Worm (Caenorhabditis elegans): ENCODE data around the gene F56H9.8.

Gene F56H9.8

DNA sequence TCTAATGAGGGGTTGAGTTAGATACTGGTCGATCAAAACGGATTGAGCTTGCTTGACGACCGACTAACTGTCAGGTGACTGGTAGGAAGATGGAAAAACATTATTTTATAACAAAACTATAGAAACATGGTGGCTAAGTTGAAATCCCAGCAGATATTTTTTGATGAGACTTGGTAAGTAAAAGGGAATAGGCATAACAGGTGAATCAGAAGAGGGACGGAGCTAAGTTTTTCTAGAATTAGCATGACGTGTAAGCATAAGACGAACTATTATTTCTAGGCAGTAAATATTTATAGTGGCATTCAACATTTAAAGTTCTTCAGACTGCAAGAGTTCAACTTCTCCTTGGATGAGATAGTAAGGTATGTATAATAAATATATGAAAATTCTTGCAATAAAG, at the start of gene F56H9.8:
F56H9.8 (plus strand) TSS at position 301 of the 400 bp plus-strand sequence.
- no peak for TF ChIP-seq pros-1 (tag; optimal IDR thresholded peaks at IDR 0.05)
- no peak for TF ChIP-seq fkh-10 (GFP tag; optimal IDR thresholded peaks at IDR 0.05)
- no peak for TF ChIP-seq pqm-1 (tag; optimal IDR thresholded peaks at IDR 0.05)
- TF ChIP-seq madf-2 (tag; optimal IDR thresholded peaks at IDR 0.05): no peak
- TF ChIP-seq unc-3 (GFP tag; conservative IDR thresholded peaks at IDR 0.05): no peak
- no peak for TF ChIP-seq unc-3 (tag; optimal IDR thresholded peaks at IDR 0.05)

DNA sequence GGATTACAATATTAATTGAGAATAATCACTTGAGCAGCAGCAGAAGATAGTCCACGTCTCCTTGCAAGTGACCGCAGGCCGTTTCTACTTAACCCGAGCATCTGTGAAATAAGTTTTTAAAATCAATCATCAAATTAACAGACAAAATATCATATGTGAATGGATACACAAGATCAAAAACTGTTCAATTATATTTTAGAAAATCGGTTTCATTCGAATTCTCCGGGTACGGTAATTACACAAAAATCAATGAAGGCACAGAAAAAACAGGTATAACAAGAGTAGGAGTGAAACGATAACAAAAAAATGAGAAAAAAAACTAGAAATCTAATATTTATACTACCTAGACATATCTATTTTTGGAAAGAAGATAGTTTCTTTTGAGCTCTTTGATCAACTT, 48.4 kb upstream of the F56H9.8 start, which contains the start of gene mma-1:
mma-1 (minus strand) TSS at position 101 of the 400 bp plus-strand sequence.
- TF ChIP-seq ceh-24 (tag; optimal IDR thresholded peaks at IDR 0.05): no peak
- no peak for TF ChIP-seq tbx-7 (tag; optimal IDR thresholded peaks at IDR 0.05)
- no peak for TF ChIP-seq ceh-48 (tag; optimal IDR thresholded peaks at IDR 0.05)
- TF ChIP-seq tbx-2 (tag; optimal IDR thresholded peaks at IDR 0.05): no peak
- no peak for TF ChIP-seq ceh-45 (GFP tag; IDR thresholded peaks at IDR 0.05)

DNA sequence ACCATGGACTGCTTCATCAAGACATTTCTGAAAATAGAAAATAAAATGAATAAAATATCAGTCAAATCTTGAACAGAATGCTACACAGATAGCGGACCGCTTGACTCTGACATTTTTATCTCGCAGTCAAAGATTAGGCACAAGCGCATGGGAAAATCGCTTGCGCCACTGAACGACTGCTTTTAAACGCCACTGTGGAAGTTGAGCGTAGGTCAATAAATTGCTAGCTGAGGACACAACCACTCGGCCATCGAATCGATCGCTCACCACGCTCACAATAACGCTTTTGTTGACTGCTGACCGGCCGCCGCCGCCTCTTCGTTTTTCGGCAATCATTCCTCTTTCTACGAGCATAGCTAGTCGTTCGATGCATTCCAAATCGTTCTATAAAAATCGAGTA, 47.8 kb upstream of the F56H9.8 start:
- peak; percentile 24 for TF ChIP-seq madf-2 (tag; optimal IDR thresholded peaks at IDR 0.05)
- no peak for TF ChIP-seq ceh-30 (tag; optimal IDR thresholded peaks at IDR 0.05)
- peak; percentile 42 for TF ChIP-seq pat-9 (tag; optimal IDR thresholded peaks at IDR 0.05)
- TF ChIP-seq Y22D7AL.16 (tag; optimal IDR thresholded peaks at IDR 0.05): peak; percentile 40
- peak; percentile 68 for TF ChIP-seq ceh-14 (tag; optimal IDR thresholded peaks at IDR 0.05)
- peak; percentile 72 for TF ChIP-seq pha-2 (tag; optimal IDR thresholded peaks at IDR 0.05)
- TF ChIP-seq elt-2 (tag; optimal IDR thresholded peaks at IDR 0.05): peak; percentile 89
- TF ChIP-seq ceh-9 (tag; optimal IDR thresholded peaks at IDR 0.05): no peak
- TF ChIP-seq hlh-8 (tag; optimal IDR thresholded peaks at IDR 0.05): peak; percentile 31
- TF ChIP-seq K02D7.2 (tag; optimal IDR thresholded peaks at IDR 0.05): peak; percentile 40
- TF ChIP-seq hlh-6 (tag; optimal IDR thresholded peaks at IDR 0.05): peak; percentile 82
- TF ChIP-seq dve-1 (tag; optimal IDR thresholded peaks at IDR 0.05): peak; percentile 52
- no peak for TF ChIP-seq pag-3 (tag; optimal IDR thresholded peaks at IDR 0.05; ENCODE audit: borderline replicate concordance)
- peak; percentile 72 for TF ChIP-seq ceh-2 (tag; optimal IDR thresholded peaks at IDR 0.05)
- peak; percentile 64 for TF ChIP-seq gmeb-2 (tag; optimal IDR thresholded peaks at IDR 0.05)
- TF ChIP-seq nhr-11 (tag; optimal IDR thresholded peaks at IDR 0.05): no peak
- TF ChIP-seq lim-6 (tag; optimal IDR thresholded peaks at IDR 0.05): no peak
- peak; percentile 48 for TF ChIP-seq pros-1 (tag; optimal IDR thresholded peaks at IDR 0.05)
- TF ChIP-seq tbx-2 (tag; optimal IDR thresholded peaks at IDR 0.05): peak; percentile 55
- peak; percentile 46 for TF ChIP-seq fax-1 (tag; optimal IDR thresholded peaks at IDR 0.05)
- TF ChIP-seq hlh-15 (tag; optimal IDR thresholded peaks at IDR 0.05): peak; percentile 33
- peak; percentile 54 for TF ChIP-seq lin-11 (tag; optimal IDR thresholded peaks at IDR 0.05)
- peak; percentile 63 for TF ChIP-seq syd-9 (tag; optimal IDR thresholded peaks at IDR 0.05)
- TF ChIP-seq rnt-1 (tag; optimal IDR thresholded peaks at IDR 0.05): peak; percentile 64
- TF ChIP-seq ceh-24 (tag; optimal IDR thresholded peaks at IDR 0.05): no peak
- no peak for TF ChIP-seq ama-1 (optimal IDR thresholded peaks at IDR 0.05)
- TF ChIP-seq sdc-2 (tag; optimal IDR thresholded peaks at IDR 0.05): peak; percentile 28
- TF ChIP-seq C08G9.2 (tag; optimal IDR thresholded peaks at IDR 0.05): peak; percentile 67
- peak; percentile 65 for TF ChIP-seq ztf-16 (tag; optimal IDR thresholded peaks at IDR 0.05)
- peak; percentile 37 for TF ChIP-seq unc-86 (tag; optimal IDR thresholded peaks at IDR 0.05)
- no peak for TF ChIP-seq pqm-1 (tag; optimal IDR thresholded peaks at IDR 0.05)
- peak; percentile 23 for TF ChIP-seq npax-4 (tag; optimal IDR thresholded peaks at IDR 0.05)
- TF ChIP-seq ceh-22 (tag; optimal IDR thresholded peaks at IDR 0.05): no peak
- peak; percentile 53 for TF ChIP-seq fkh-6 (tag; optimal IDR thresholded peaks at IDR 0.05)
- peak; percentile 51 for TF ChIP-seq nhr-232 (tag; optimal IDR thresholded peaks at IDR 0.05)
- TF ChIP-seq elt-4 (tag; optimal IDR thresholded peaks at IDR 0.05): no peak
- TF ChIP-seq unc-42 (tag; optimal IDR thresholded peaks at IDR 0.05): no peak
- TF ChIP-seq unc-55 (GFP tag; optimal IDR thresholded peaks at IDR 0.05): no peak
- peak; percentile 70 for TF ChIP-seq ref-2 (tag; optimal IDR thresholded peaks at IDR 0.05)
- TF ChIP-seq hlh-30 (tag; optimal IDR thresholded peaks at IDR 0.05; ENCODE audit: insufficient read depth): no peak
- TF ChIP-seq unc-3 (GFP tag; conservative IDR thresholded peaks at IDR 0.05): peak; percentile 38; the same call in 1 of the 2 replicates
- peak; percentile 2 for TF ChIP-seq unc-3 (tag; optimal IDR thresholded peaks at IDR 0.05)
- TF ChIP-seq ttx-3 (tag; optimal IDR thresholded peaks at IDR 0.05): no peak
- TF ChIP-seq F13H6.1 (tag; optimal IDR thresholded peaks at IDR 0.05): peak; percentile 29
- TF ChIP-seq hlh-13 (GFP tag; optimal IDR thresholded peaks at IDR 0.05): peak; percentile 58
